Worm (Caenorhabditis elegans): Measurements from ENCODE around the gene C53D6.4.

- TF ChIP-seq nhr-232 (tag; optimal IDR thresholded peaks at IDR 0.05) (no peak), F13H6.1 (tag; optimal IDR thresholded peaks at IDR 0.05) (no peak), dmd-4 (tag; optimal IDR thresholded peaks at IDR 0.05; ENCODE audit: borderline replicate concordance) (no peak), ceh-18 (tag; optimal IDR thresholded peaks at IDR 0.05) (no peak), ama-1 (optimal IDR thresholded peaks at IDR 0.05) (no peak), ceh-22 (tag; optimal IDR thresholded peaks at IDR 0.05) (no peak), fkh-10 (GFP tag; optimal IDR thresholded peaks at IDR 0.05) (no peak), C08G9.2 (tag; optimal IDR thresholded peaks at IDR 0.05) (no peak), sox-2 (GFP tag; IDR thresholded peaks at IDR 0.05) (no peak)
These were observed 28.0 kb downstream of the C53D6.4 start, which contains the start of gene mltn-12 for ce11 chrIV:8992786-8993185.

All from whole organism, late embryonic.